Fruit fly (Drosophila melanogaster): Measurements from ENCODE around the gene CG14609.

DNA sequence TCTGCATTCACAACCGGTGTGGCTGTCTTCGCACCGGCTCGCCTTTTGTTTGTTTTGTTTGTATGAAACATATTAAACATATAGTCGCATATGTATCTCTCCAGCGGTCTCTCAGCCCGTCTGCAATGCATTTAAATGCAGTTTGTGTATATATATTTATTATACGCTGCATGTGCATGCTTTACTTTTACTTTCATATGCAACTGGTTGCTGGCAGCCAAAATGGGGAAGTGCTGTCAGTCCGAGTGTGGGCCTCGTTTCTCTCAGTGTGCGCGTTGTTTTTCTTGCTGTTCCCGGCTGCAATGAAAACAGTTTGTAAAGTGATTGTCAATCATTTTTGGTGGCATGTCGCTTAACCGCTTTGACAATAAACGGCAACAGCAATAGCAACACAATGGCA, 41.2 kb upstream of the CG14609 start:
- TF ChIP-seq CG8301 (tag; optimal IDR thresholded peaks at IDR 0.05) (no peak), CG8159 (tag; optimal IDR thresholded peaks at IDR 0.05) (no peak), CG4496 (GFP tag; IDR thresholded peaks at IDR 0.05) (no peak), Ets98B (GFP tag; IDR thresholded peaks at IDR 0.05) (no peak), fd96Ca (GFP tag; IDR thresholded peaks at IDR 0.05) (no peak), rn (GFP tag; IDR thresholded peaks at IDR 0.05) (no peak), CG15710 (tag; optimal IDR thresholded peaks at IDR 0.05) (no peak), CG32121 (GFP tag; IDR thresholded peaks at IDR 0.05) (no peak), CG13204 (GFP tag; optimal IDR thresholded peaks at IDR 0.05) (no peak), CG9948 (tag; optimal IDR thresholded peaks at IDR 0.05) (no peak)
